Worm (Caenorhabditis elegans) whole organism, L3 larva: ENCODE data around the gene osm-9.

Experiments
- ceh-16 ChIP-seq: sonication (generic microtip); optimal IDR thresholded peaks from 2 replicates; lab custom pipeline; 2017; ENCODE audit warnings: missing biosample characterization, missing genetic modification characterization
- fkh-10 ChIP-seq: sonication (generic microtip); optimal IDR thresholded peaks from 2 replicates; lab custom pipeline; 2017; ENCODE audit warnings: missing biosample characterization, missing genetic modification reagents, missing genetic modification characterization
- skn-1 ChIP-seq: fragments of 150-350 bp; optimal IDR thresholded peaks from 2 replicates; lab custom pipeline; 2014; ENCODE audit warnings: missing biosample characterization, missing genetic modification characterization
- snpc-4 ChIP-seq: fragments of 150-350 bp; optimal IDR thresholded peaks from 2 replicates; lab custom pipeline; 2014; ENCODE audit warnings: missing biosample characterization, missing genetic modification characterization
- zag-1 ChIP-seq: fragments of 150-350 bp; optimal IDR thresholded peaks from 2 replicates; lab custom pipeline; 2014; ENCODE audit warnings: missing biosample characterization, missing genetic modification characterization

DNA sequence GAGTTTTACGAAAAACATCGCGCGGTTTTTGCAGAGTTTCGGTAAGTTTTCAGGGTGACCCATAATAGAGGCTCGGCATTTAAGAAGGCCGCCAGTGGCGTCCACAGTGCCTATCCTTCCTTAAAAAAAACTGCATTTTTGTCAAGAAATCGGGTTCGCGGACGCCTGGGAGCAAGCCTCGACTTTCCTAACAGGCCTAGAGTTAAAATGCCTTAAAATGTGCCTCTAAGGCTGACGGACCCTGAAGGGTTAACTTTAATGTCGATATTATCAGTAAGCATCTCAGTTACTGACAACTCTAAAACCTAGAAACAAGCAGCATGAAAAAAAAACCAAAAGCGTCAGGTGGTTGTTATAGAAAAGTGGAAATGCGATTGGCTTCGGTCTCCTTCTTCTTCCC is 2.0 kb upstream of the osm-9 start:
- no peak for TF ChIP-seq zag-1
- TF ChIP-seq ceh-16 (tag; lab: Kevin White, UChicago), result no peak
- no peak for TF ChIP-seq skn-1 (tag; lab: Kevin White, UChicago)
- TF ChIP-seq snpc-4 (tag; lab: Kevin White, UChicago), result no peak
- no peak for TF ChIP-seq fkh-10
